Worm (Caenorhabditis elegans) whole organism, young adult: ENCODE data around the gene F48E8.8.
A peak's percentile ranks its signal among the peaks of the same experiment; 100 is the strongest.

Experiments used
- C06A6.2 ChIP-seq: fragments of 200-800 bp; sonication (Bioruptor generic); conservative IDR thresholded peaks from 2 replicates; pipeline ENCODE4 v1.3.6; 2022; ENCODE audit warnings: missing genetic modification characterization, missing compliant biosample characterization
- D2030.7 ChIP-seq: fragments of 200-800 bp; sonication (Bioruptor generic); IDR thresholded peaks from 2 replicates; pipeline ENCODE4 v1.3.6; 2022; ENCODE audit warnings: missing genetic modification reagents, missing genetic modification characterization, missing compliant biosample characterization
- F23B12.7 ChIP-seq: sonication (generic microtip); optimal IDR thresholded peaks from 2 replicates; lab custom pipeline; 2017; ENCODE audit warnings: missing genetic modification characterization, mild to moderate bottlenecking, missing compliant biosample characterization, antibody characterized with exemption, moderate library complexity; ENCODE audit not compliant: insufficient read depth
- F49E8.2 ChIP-seq: sonication (generic microtip); optimal IDR thresholded peaks from 3 replicates; lab custom pipeline; 2017; ENCODE audit warnings: missing genetic modification characterization, mild to moderate bottlenecking, missing compliant biosample characterization, antibody characterized with exemption, moderate library complexity; ENCODE audit not compliant: insufficient read depth
- K11D2.4 ChIP-seq: fragments of 200-800 bp; sonication (Bioruptor generic); IDR thresholded peaks from 2 replicates; pipeline ENCODE4 v1.3.6; 2022; ENCODE audit warnings: missing genetic modification reagents, missing genetic modification characterization, missing compliant biosample characterization
- Y53F4B.3 ChIP-seq: fragments of 200-800 bp; sonication (Bioruptor generic); IDR thresholded peaks from 2 replicates; pipeline ENCODE4 v1.3.6; 2022; ENCODE audit warnings: missing genetic modification reagents, missing genetic modification characterization, missing compliant biosample characterization
- akir-1 ChIP-seq: fragments of 200-800 bp; sonication (Bioruptor generic); optimal IDR thresholded peaks from 2 replicates; lab custom pipeline; 2018; ENCODE audit warnings: mild to moderate bottlenecking, missing genetic modification characterization, moderate library complexity, missing compliant biosample characterization
- ama-1 ChIP-seq, 3 experiments: fragments of 150-350 bp in 1 of 3; sonication (generic microtip) in 2 of 3; optimal IDR thresholded peaks; 2 replicates each; lab custom pipeline; 2014 to 2018; ENCODE audit warnings: missing biosample characterization in 2 of 3, missing genetic modification characterization in 2 of 3, missing genetic modification reagents in 2 of 3
- aptf-2 ChIP-seq: fragments of 200-800 bp; sonication (Bioruptor generic); conservative IDR thresholded peaks from 2 replicates; pipeline ENCODE4 v1.3.6; 2022; ENCODE audit warnings: missing genetic modification reagents, missing genetic modification characterization, missing compliant biosample characterization
- attf-3 ChIP-seq: fragments of 200-800 bp; sonication (Bioruptor generic); conservative IDR thresholded peaks from 2 replicates; pipeline ENCODE4 v1.3.6; 2022; ENCODE audit warnings: missing genetic modification reagents, missing genetic modification characterization, missing compliant biosample characterization
- attf-5 ChIP-seq: fragments of 200-800 bp; sonication (Bioruptor generic); optimal IDR thresholded peaks from 2 replicates; lab custom pipeline; 2018; ENCODE audit warnings: mild to moderate bottlenecking, missing genetic modification characterization, missing compliant biosample characterization
- bed-2 ChIP-seq: fragments of 200-800 bp; sonication (Bioruptor generic); IDR thresholded peaks from 2 replicates; pipeline ENCODE4 v1.3.6; 2022; ENCODE audit warnings: missing genetic modification reagents, missing genetic modification characterization, missing compliant biosample characterization
- ceh-40 ChIP-seq: fragments of 200-800 bp; sonication (Bioruptor generic); IDR thresholded peaks from 2 replicates; pipeline ENCODE4 v1.3.6; 2022; ENCODE audit warnings: missing genetic modification characterization, missing compliant biosample characterization
- ceh-79 ChIP-seq: sonication (generic microtip); optimal IDR thresholded peaks from 2 replicates; lab custom pipeline; 2017; ENCODE audit warnings: mild to moderate bottlenecking, missing genetic modification characterization, missing compliant biosample characterization
- die-1 ChIP-seq: sonication (generic microtip); optimal IDR thresholded peaks from 2 replicates; lab custom pipeline; 2016; ENCODE audit warnings: missing genotype, mild to moderate bottlenecking, missing genetic modification characterization, missing compliant biosample characterization
- efl-1 ChIP-seq: fragments of 150-350 bp; optimal IDR thresholded peaks from 2 replicates; lab custom pipeline; 2014; ENCODE audit warnings: missing biosample characterization, missing genetic modification reagents, missing genetic modification characterization
- ekl-4 ChIP-seq: fragments of 200-800 bp; sonication (Bioruptor generic); IDR thresholded peaks from 2 replicates; pipeline ENCODE4 v1.3.6; 2022; ENCODE audit warnings: missing genetic modification reagents, missing genetic modification characterization, missing compliant biosample characterization
- fkh-3 ChIP-seq: sonication (generic microtip); optimal IDR thresholded peaks from 2 replicates; lab custom pipeline; 2016; ENCODE audit warnings: mild to moderate bottlenecking, missing genetic modification characterization, missing compliant biosample characterization
- gei-17 ChIP-seq: fragments of 200-800 bp; sonication (Bioruptor generic); optimal IDR thresholded peaks from 2 replicates; lab custom pipeline; 2018; ENCODE audit warnings: mild to moderate bottlenecking, missing genetic modification characterization, missing compliant biosample characterization
- hmg-1.2 ChIP-seq: fragments of 200-800 bp; sonication (Bioruptor generic); IDR thresholded peaks from 2 replicates; pipeline ENCODE4 v1.3.6; 2022; ENCODE audit warnings: missing genetic modification reagents, missing genetic modification characterization, missing compliant biosample characterization
- hrde-1 ChIP-seq: sonication (generic microtip); optimal IDR thresholded peaks from 2 replicates; lab custom pipeline; 2016; ENCODE audit warnings: missing genetic modification characterization, mild to moderate bottlenecking, missing compliant biosample characterization, moderate library complexity, missing genotype, missing genetic modification reagents, borderline replicate concordance
- let-526 ChIP-seq: fragments of 200-800 bp; sonication (Bioruptor generic); IDR thresholded peaks from 2 replicates; pipeline ENCODE4 v1.3.6; 2022; ENCODE audit warnings: missing genetic modification reagents, missing genetic modification characterization, missing compliant biosample characterization
- let-607 ChIP-seq, 2 experiments: fragments of 200-800 bp in 1 of 2; sonication (Bioruptor generic) in 1 of 2; sonication (generic microtip) in 1 of 2; optimal IDR thresholded peaks; 2 replicates each; lab custom pipeline; 2016 to 2018; ENCODE audit warnings: mild to moderate bottlenecking in 2 of 2, missing compliant biosample characterization in 2 of 2, missing genetic modification characterization in 2 of 2, moderate library complexity in 2 of 2, missing genotype in 1 of 2
- lin-54 ChIP-seq: fragments of 200-800 bp; sonication (Bioruptor generic); optimal IDR thresholded peaks from 2 replicates; lab custom pipeline; 2018; ENCODE audit warnings: mild to moderate bottlenecking, missing genetic modification characterization, missing compliant biosample characterization
- lsy-27 ChIP-seq: sonication (generic microtip); optimal IDR thresholded peaks from 2 replicates; lab custom pipeline; 2017; ENCODE audit warnings: missing genetic modification characterization, mild to moderate bottlenecking, missing compliant biosample characterization, antibody characterized with exemption, missing genotype, borderline replicate concordance; ENCODE audit not compliant: insufficient read depth
- mcd-1 ChIP-seq: fragments of 200-800 bp; sonication (Bioruptor generic); IDR thresholded peaks from 2 replicates; pipeline ENCODE4 v1.3.6; 2022; ENCODE audit warnings: missing genetic modification reagents, missing genetic modification characterization, missing compliant biosample characterization
- nhr-80 ChIP-seq: sonication (generic microtip); optimal IDR thresholded peaks from 2 replicates; lab custom pipeline; 2016; ENCODE audit warnings: missing genetic modification characterization, missing compliant biosample characterization
- nhr-90 ChIP-seq: sonication (generic microtip); optimal IDR thresholded peaks from 2 replicates; lab custom pipeline; 2016; ENCODE audit warnings: missing genotype, mild to moderate bottlenecking, missing genetic modification characterization, missing compliant biosample characterization
- pha-4 ChIP-seq: fragments of 150-350 bp; sonication (generic microtip); optimal IDR thresholded peaks from 2 replicates; lab custom pipeline; 2014; ENCODE audit warnings: missing biosample characterization, missing genetic modification reagents, missing genetic modification characterization
- snpc-1.3 ChIP-seq: sonication (generic microtip); optimal IDR thresholded peaks from 2 replicates; lab custom pipeline; 2017; ENCODE audit warnings: missing genetic modification characterization, mild to moderate bottlenecking, missing compliant biosample characterization, antibody characterized with exemption, moderate library complexity, missing genotype, missing genetic modification reagents; ENCODE audit not compliant: insufficient read depth
- zim-3 ChIP-seq: sonication (generic microtip); optimal IDR thresholded peaks from 2 replicates; lab custom pipeline; 2017; ENCODE audit warnings: mild to moderate bottlenecking, missing genetic modification characterization, moderate library complexity, missing compliant biosample characterization
- ztf-3 ChIP-seq: fragments of 200-800 bp; sonication (Bioruptor generic); optimal IDR thresholded peaks from 2 replicates; lab custom pipeline; 2018; ENCODE audit warnings: mild to moderate bottlenecking, missing genetic modification characterization, missing compliant biosample characterization
- ztf-6 ChIP-seq: fragments of 200-800 bp; sonication (Bioruptor generic); IDR thresholded peaks from 2 replicates; pipeline ENCODE4 v1.3.6; 2022; ENCODE audit warnings: missing genetic modification reagents, missing genetic modification characterization, missing compliant biosample characterization

Gene F48E8.8

DNA sequence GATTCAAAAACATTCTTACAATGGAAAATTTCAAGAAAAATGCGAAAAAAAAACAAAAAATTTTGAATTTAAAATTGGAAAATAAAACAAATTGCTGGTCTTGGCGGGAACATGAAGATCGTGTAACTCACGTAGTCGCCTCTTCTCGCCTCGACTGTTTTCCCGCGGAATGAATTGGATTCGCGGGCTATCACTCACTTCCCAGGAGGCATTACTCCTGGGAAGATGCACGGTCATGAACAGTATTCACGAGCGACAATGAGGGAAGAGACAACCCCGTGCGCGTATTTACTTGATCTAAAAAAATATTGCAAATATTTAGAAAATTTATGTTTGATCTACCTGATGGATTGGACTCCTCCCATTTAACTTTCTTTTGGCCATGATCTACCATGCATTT lies 43.3 kb downstream of the F48E8.8 start (continued):
- TF ChIP-seq K11D2.4 = no peak
- no peak for TF ChIP-seq akir-1
- peak; percentile 7 for TF ChIP-seq die-1 (tag; lab: Kevin White, UChicago)
- no peak for TF ChIP-seq zim-3 (tag; lab: Kevin White, UChicago)
- peak; percentile 52 for TF ChIP-seq D2030.7 (GFP tag; lab: Robert Waterston, UW)
- TF ChIP-seq aptf-2 = peak; percentile 100
- no peak for TF ChIP-seq bed-2
- no peak for TF ChIP-seq pha-4 (tag; lab: Kevin White, UChicago)
- no peak for TF ChIP-seq F49E8.2 (tag; lab: Kevin White, UChicago)
- no peak for TF ChIP-seq let-607 (tag; optimal IDR thresholded peaks at IDR 0.05; lab: Kevin White, UChicago)
- no peak for TF ChIP-seq let-526
- TF ChIP-seq C06A6.2 (GFP tag; lab: Robert Waterston, UW) = no peak
- no peak for TF ChIP-seq ama-1 (optimal IDR thresholded peaks at IDR 0.05; lab: Kevin White, UChicago)
- no peak for TF ChIP-seq ama-1 (GFP tag; optimal IDR thresholded peaks at IDR 0.05; lab: Kevin White, UChicago)
- no peak for TF ChIP-seq gei-17 (GFP tag; lab: Kevin White, UChicago)
- no peak for TF ChIP-seq ztf-6 (GFP tag; lab: Robert Waterston, UW)
- TF ChIP-seq ekl-4 (GFP tag; lab: Robert Waterston, UW) = no peak
- no peak for TF ChIP-seq lsy-27 (tag; lab: Kevin White, UChicago)
- no peak for TF ChIP-seq F23B12.7 (tag; lab: Kevin White, UChicago)
- TF ChIP-seq attf-5 (GFP tag; lab: Kevin White, UChicago) = no peak
- TF ChIP-seq Y53F4B.3 = no peak
- no peak for TF ChIP-seq hrde-1
- TF ChIP-seq fkh-3 (tag; lab: Kevin White, UChicago) = no peak
- no peak for TF ChIP-seq attf-3
- no peak for TF ChIP-seq snpc-1.3

DNA sequence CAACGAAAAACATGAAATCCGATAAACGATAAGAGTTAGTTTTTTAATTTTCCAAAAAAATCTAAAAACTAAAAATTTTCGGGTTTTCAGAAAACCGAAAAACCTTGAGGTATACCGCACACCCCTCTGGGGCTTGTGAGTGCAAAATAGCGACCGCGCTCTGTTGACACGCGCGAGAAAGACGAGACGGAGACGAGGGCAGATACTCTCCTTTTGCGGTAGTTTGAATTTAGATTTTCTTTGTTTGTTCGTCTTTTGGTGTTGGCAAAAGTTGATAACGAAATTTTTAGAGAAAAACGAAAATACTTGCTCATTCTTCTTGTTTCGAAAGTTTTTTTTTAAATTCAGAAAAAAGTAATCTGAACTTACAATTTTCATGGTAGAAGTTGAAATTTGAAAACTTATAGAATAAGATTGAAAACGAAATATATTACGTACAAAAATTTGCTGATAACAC lies 44.0 kb downstream of the F48E8.8 start, which contains the start of the genes W03A5.2 and Y32H12A.8:
W03A5.2 (plus strand) TSS at position 407 of the 457 bp plus-strand sequence.
Y32H12A.8 (minus strand) TSS at position 410 of the 457 bp plus-strand sequence.
- TF ChIP-seq nhr-90 (tag; lab: Kevin White, UChicago) (no peak), nhr-80 (tag; lab: Kevin White, UChicago) (peak; percentile 4), attf-5 (GFP tag; lab: Kevin White, UChicago) (peak; percentile 64), lin-54 (GFP tag; lab: Kevin White, UChicago) (peak; percentile 1), ztf-3 (GFP tag; lab: Kevin White, UChicago) (no peak), efl-1 (GFP tag; lab: Kevin White, UChicago) (peak; percentile 31), mcd-1 (GFP tag; lab: Robert Waterston, UW) (peak; percentile 54), F23B12.7 (tag; lab: Kevin White, UChicago) (peak; percentile 15), hmg-1.2 (GFP tag; lab: Robert Waterston, UW) (peak; percentile 40; the same call in 1 of the 2 replicates)

DNA sequence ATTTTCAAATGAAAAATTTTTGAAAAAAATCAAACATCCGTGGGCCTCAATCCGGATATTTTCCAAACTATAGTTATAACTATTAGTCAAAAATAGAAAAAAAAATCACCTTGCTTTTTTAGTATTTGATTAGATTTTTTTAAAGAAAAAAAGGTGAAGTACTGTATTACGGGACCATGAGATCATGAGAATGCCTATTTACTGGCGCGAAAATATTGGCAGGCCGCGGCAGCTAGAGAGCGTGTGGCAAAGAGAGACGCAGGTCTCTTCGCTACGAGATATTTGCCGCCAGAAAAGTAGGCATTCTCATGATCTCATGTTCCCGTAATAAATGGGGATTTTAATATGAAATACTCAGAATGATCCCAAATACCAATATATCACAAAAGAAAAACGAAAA lies 44.6 kb downstream of the F48E8.8 start:
- no peak for TF ChIP-seq bed-2
- no peak for TF ChIP-seq ceh-79 (tag; lab: Kevin White, UChicago)
- no peak for TF ChIP-seq ceh-40
- peak; percentile 53; the same call in 1 of the 2 replicates for TF ChIP-seq hmg-1.2 (GFP tag; lab: Robert Waterston, UW)
- TF ChIP-seq let-526 = no peak
- TF ChIP-seq gei-17 (GFP tag; lab: Kevin White, UChicago) = no peak
